Fruit fly (Drosophila melanogaster) ovary, adult (tissue): ENCODE measurements around the gene Tbc1d8-9.
A peak's percentile ranks its signal among the peaks of the same experiment; 100 is the strongest.

Source experiments
- CG17801 ChIP-seq: fragments of 200-800 bp; optimal IDR thresholded peaks from 2 replicates; lab custom pipeline; 2019; ENCODE audit warnings: missing biosample characterization, mild to moderate bottlenecking, missing genetic modification characterization, moderate library complexity; ENCODE audit not compliant: partially characterized antibody

Gene Tbc1d8-9

DNA sequence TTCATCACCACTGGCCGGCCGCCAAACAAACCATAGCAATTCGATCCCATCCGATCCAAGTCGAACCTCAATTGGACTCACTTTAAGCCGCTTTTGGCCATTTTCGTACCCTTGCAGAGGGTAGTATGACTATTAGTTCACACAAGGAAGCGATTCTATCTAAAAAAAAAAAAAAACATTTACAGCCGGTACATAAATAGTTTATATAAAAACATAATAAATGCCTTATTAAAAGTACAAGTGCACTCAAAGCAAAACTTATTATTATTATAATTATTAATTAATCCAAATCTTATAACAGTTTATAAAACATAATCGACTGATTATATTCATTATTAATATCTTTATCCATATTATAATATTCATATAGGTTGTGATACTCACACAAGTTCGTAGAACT lies 12.9 kb upstream of the Tbc1d8-9 start, which contains the start of gene CG12971:
CG12971 (minus strand) TSS at position 101 of the 400 bp plus-strand sequence.
- no peak for TF ChIP-seq CG17801 (GFP tag; lab: Kevin White, UChicago)

DNA sequence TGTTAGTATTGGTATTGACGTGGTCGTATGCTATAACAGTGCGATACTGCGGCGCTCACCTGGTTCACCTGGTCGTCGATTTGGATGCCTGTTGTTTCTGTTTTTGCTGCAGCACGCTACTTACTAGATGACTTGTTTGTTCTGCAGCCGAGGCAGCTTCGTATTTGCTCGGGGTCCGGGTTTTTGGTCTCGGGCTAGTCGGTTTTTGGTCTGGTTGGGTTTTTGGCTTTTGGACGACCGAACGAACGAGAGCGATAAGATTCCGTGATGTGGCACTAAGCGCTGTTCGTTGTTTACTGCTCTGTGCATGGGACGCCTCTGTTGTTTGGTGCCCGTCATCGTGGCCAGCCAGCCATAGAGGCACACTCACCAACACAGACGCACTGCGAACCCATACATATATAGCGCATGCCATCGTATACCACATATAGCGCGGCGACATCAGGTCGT lies 5.5 kb upstream of the Tbc1d8-9 start, which contains the start of gene ebd2:
ebd2 (minus strand) TSS at position 306 of the 450 bp plus-strand sequence.
- no peak for TF ChIP-seq CG17801 (GFP tag; lab: Kevin White, UChicago)

DNA sequence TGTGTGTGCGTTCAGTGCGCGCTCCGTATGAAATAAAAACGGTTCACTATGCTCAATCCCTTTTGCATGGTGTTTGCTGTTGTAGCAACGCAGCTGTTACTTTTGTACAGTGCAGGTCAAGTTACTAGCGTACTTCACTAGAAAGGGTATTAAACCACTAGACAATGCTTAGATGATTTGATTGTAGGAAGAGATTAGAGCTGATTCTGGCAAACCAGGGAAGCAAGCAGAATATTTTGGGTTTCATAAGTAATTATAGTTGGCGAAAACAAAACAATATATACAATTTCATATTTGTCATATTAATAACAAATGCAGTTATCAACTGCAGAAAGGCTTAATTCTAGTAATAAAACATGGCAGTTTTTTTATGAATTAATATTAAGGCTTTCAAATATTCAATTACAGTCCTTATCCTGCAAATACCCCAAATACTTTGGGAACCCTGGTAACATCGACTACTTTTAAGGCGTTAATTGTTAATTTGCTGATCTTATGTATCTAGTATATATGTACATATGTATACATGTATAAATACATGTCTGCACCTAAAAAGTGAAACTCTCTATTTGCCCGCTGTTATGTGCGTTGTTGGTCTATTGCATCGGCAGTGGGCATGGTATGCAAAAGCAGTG lies 3.8 kb upstream of the Tbc1d8-9 start:
- TF ChIP-seq CG17801 (GFP tag; lab: Kevin White, UChicago) = no peak

DNA sequence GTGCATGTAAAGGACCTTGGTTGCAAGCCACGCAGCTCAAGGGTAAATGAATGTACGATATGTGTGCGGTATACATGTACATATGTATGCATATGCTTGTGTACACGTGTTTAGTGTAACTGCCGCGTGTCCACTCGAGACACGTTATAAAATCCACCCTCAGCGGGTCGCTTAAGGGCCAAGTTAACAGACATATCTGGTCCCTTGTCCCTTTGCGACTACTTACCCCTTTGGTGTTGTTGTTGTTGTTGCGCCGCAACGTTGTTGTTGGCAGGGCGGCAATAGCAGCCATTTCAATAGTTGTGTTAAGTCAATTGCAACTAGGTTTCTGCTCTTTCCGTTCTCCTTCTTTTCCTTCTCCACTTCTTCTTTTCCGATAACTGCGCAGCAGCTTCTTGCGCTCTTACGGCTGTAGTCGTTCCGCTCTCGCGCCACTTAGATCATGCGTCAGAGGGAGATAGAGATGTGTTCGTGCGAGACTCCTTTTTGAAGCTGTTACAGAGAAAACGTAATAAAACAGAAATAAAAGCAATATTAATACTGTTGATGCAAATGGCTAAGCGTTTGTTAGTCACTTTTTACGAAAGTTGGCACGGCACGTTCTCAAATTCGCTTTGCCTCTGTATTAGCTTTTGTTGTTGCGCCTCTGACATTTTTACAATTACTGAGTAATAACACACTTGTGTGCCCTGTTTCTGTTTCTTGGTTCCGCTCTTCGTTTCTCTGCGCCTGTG lies 3.1 kb upstream of the Tbc1d8-9 start:
- TF ChIP-seq CG17801 (GFP tag; lab: Kevin White, UChicago) = no peak

DNA sequence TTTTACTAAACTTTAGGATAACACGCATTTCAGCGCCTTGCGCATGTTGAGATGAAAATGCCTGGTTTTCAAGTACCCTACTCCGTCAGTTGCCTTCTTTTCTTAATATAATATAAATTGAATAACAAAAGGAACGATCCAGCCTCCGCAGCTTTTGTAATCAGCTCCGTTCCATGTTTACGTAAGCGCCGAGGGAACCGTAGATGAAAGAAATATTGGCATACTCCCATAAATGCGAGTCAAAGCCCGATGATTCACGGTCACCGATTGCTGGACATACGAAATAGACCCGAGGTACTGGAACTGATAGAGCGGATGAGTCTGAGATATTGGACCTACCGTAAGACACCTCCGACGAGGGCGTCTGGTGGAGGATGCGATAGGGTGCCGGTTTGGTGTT lies 924 bp downstream of the Tbc1d8-9 start:
- TF ChIP-seq CG17801 (GFP tag; lab: Kevin White, UChicago) = no peak

DNA sequence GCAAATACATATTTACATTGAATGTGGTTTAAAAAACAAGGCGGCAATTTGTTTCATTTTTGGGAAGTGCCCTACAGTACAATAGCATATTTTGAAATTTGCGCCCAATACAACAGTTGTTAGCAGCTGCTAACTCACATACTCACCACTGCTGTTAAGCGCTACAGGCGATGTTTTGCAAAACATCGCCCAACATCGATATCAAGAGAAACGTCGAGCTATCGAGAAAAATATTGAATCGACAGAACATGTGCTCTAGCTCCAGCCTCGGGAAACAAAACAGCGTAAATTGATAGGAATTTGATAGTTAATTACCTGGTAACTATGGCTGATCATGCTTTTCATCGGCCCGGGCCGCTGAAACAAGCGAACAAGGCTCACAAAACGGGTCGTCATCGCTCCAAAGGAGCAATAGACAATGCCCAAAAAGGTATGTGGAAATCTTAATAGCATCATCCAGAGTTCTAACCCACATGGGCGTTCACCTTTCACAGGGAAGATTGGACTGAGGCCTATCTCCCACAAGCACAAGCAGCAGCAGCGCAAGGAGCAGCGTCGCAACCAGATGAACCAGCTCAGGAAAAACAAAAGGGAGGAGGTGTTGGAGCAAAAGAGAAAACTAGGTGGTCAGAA lies 8.4 kb downstream of the Tbc1d8-9 start, which contains the start of gene Tsr1:
Tsr1 (plus strand) TSS at position 217 of the 633 bp plus-strand sequence.
- no peak for TF ChIP-seq CG17801 (GFP tag; lab: Kevin White, UChicago)

DNA sequence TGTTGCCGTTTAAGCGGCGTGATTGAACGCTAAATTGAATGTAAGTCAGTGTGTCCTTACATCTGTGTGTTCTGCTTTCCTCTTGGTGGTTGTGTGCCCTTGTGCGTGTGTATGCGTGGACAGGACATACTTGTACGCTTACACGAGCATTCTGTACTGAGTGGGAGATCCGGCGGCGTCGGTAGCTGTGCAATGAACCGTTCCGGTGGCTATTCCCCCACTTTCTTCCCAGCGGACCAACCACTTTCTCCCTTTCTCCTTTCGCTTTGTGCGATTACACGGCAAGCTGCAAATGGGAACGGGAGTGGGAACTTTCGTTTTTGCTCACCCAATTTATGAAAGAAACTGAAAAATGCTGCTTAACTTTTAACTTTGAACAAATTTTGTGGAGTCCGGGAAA lies 18.8 kb downstream of the Tbc1d8-9 start:
- TF ChIP-seq CG17801 (GFP tag; lab: Kevin White, UChicago) = no peak

DNA sequence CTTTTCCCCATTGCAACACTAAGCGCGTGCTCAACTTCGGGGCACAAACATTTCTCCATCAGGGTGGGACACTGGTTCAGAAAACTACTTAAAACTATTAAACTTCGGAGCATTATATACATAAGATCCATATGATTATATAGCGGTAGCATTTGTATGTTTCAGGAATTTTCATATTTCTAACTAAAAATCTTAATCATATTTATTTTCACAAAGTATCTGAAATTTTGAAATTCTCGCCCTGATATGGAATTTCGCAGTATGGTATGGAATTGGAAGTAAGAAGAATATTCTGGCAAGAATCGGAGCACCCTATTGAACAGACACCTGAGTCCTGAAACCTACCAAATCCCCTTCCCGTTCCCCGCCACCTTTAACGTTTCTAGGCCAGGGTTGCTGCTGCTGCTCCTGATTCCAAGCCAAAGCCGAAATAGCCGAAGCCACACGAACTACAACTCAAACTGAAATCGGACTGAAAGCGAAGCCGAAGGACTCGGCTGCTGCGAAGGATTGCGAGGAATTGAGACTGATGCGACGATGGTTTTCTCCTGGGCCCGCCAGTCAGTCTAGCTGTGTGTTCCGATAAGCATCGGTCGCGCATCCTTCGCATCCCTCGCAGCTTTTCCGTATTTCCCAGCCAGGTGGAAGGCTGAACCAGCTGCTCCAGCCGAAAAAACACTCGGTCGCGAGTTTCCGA lies 21.6 kb downstream of the Tbc1d8-9 start:
- TF ChIP-seq CG17801 (GFP tag; lab: Kevin White, UChicago) = no peak

DNA sequence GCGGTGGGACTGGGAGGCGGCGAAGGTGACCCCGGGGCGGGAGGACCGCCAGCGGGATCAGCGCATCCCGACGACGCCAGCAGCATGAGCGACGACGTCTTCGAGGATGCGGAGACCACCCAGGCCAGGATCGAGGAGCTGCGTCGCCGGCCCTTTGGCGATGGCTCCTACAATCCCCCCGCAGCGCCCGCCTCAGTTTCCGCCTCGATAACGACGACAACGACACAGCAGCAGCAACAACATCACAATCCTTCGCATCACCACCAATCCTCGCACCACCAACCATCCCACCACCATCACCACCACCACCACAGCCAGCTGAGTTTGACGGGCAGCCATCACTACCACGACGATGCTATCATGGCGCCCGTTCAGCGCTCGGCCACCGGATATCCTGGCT lies 23.6 kb downstream of the Tbc1d8-9 start:
- TF ChIP-seq CG17801 (GFP tag; lab: Kevin White, UChicago) = no peak

DNA sequence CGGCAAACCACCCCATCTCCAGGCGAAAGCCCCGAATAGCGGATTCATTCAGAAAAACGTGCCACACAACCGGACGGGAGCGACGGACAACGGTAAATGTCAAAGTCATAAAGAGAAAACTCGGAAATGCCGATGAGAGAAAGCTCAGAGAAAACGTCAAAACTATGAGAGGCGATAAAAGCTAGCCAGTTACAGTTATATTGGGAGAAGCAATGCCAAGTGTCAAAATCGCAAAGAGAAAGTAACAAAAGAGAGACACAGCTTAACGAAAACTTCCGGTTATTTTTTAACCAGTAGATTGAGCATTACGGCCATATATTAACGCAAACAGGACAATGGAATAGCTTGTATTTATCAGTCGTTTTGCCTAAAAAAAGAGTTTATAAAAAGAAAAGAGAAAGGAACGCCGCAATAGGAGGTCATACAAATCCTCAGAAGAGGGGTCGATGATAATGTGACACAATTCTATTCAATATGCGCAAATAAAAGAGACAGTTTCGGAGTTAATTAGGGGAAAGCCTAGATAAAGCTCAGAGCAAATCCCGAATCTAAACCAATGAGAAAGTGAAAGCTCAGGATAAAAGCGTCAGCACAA lies 24.1 kb downstream of the Tbc1d8-9 start:
- TF ChIP-seq CG17801 (GFP tag; lab: Kevin White, UChicago) = no peak

DNA sequence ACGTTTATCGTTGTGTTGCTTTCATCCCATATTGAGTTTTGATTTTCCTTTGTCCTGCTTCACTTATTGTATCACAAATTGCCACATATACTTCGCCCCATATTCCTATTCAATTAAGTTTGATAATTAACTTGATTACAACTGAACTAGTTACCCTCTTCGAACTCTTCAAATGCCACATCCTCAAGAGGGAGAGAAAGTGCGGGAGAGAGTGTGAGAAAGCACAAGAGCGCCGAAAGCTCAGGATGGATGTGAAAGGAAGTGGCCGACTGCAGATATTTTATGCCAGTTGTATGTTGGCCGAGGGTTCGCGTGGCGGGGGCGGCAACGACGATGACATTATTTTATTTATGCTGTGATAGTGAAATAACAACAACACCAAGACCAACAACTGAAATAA lies 25.0 kb downstream of the Tbc1d8-9 start, which contains the start of gene Rab26:
Rab26 (plus strand) TSS at position 301 of the 400 bp plus-strand sequence.
- no peak for TF ChIP-seq CG17801 (GFP tag; lab: Kevin White, UChicago)

DNA sequence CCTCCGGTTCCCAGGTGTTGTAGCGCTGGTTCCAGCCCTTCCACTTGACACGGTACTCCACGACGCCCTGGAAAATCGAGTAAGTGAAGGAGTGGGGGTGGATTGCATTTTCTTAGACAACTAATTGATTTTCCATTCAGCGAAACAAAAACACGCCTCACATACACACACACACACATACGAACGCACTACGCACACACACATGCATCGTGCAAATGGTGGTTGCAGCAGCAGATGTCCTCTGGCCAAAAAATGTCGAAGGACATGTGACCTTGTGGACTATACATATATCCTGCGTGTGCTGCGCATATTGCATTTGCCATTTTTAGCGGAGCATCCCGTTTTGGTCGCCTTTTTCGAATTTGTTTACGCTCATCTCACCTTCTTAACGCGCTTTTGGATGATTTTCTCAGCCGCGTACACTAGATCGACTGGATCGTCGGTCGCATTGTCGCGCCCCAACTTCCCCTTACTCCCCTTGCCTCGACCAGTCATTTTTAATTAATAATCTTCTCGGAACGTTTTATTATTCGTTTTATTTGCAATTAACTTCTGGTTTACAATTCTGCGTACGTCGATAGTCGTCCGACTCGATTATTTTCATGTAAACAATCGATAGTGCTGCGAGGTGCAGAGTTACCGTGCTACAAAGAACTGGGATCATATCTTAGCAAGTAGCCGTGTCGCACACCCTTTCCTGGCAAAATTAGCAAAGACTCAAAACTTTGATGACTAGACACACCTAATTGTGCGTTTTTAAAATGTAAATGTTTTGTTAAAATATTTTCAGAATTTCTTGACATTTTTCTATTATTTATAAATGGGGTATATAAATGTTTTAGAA lies 25.9 kb downstream of the Tbc1d8-9 start, which contains the start of gene Pc:
Pc (minus strand) TSS at position 605 of the 844 bp plus-strand sequence.
- TF ChIP-seq CG17801 (GFP tag; lab: Kevin White, UChicago) = peak; percentile 9

DNA sequence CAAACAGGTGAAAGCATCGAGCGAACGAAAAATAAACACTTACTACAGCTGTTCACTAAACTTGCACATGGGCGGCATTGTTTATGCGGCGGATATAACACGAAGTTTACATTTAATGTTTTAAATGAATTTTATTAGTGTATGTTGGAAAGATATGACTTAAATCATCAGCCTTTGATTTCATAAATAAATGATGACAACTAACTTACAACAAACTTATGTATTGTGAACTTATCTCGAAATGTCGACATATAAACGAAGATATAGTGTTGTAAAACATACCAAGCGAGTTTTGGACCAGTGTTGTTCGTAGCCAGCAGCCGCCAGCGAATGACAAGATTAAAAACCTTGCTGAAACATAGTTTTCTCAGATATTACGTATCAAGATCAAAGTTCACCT lies 39.1 kb downstream of the Tbc1d8-9 start, which contains the start of the genes CG11309 and CG7632:
CG11309 (minus strand) TSS at position 259 of the 400 bp plus-strand sequence.
CG7632 (plus strand) TSS at position 298 of the 400 bp plus-strand sequence.
- TF ChIP-seq CG17801 (GFP tag; lab: Kevin White, UChicago) = peak; percentile 100
